Fruit fly (Drosophila melanogaster) whole organism, prepupa: ENCODE measurements around the gene tral.

Experiments
- Blimp-1 ChIP-seq: fragments of 200-800 bp; sonication (Bioruptor generic); optimal IDR thresholded peaks from 3 replicates; lab custom pipeline; 2017; ENCODE audit warnings: missing biosample characterization, missing genetic modification characterization, mild to moderate bottlenecking, moderate library complexity, missing genetic modification reagents
- CG10631 ChIP-seq: fragments of 200-800 bp; sonication (Bioruptor generic); optimal IDR thresholded peaks from 2 replicates; lab custom pipeline; 2016; ENCODE audit warnings: missing biosample characterization, missing genetic modification characterization
- CG10669 ChIP-seq: fragments of 200-800 bp; sonication (Bioruptor generic); optimal IDR thresholded peaks from 3 replicates; lab custom pipeline; 2018; ENCODE audit warnings: missing biosample characterization, mild to moderate bottlenecking, missing genetic modification characterization, moderate library complexity
- CG11294 ChIP-seq: fragments of 200-800 bp; sonication (Bioruptor generic); IDR thresholded peaks from 2 replicates; pipeline ENCODE4 v1.3.6; 2022; ENCODE audit warnings: missing biosample characterization, missing genetic modification characterization
- CG11762 ChIP-seq: fragments of 200-800 bp; sonication (Bioruptor generic); optimal IDR thresholded peaks from 3 replicates; lab custom pipeline; 2016; ENCODE audit warnings: missing biosample characterization, missing genetic modification characterization; ENCODE audit not compliant: insufficient read depth
- CG11902 ChIP-seq: fragments of 200-800 bp; sonication (Bioruptor generic); optimal IDR thresholded peaks from 3 replicates; lab custom pipeline; 2016; ENCODE audit warnings: missing biosample characterization, missing genetic modification characterization
- CG15336 ChIP-seq: fragments of 200-800 bp; sonication (Bioruptor generic); IDR thresholded peaks from 2 replicates; pipeline ENCODE4 v1.3.6; 2022; ENCODE audit warnings: missing biosample characterization, missing genetic modification characterization
- CG1621 ChIP-seq: fragments of 200-800 bp; sonication (Bioruptor generic); optimal IDR thresholded peaks from 3 replicates; lab custom pipeline; 2018; ENCODE audit warnings: missing biosample characterization, mild to moderate bottlenecking, missing genetic modification characterization
- CG16779 ChIP-seq: fragments of 200-800 bp; sonication (Bioruptor generic); optimal IDR thresholded peaks from 3 replicates; lab custom pipeline; 2017; ENCODE audit warnings: missing biosample characterization, mild to moderate bottlenecking, missing genetic modification characterization
- CG3032 ChIP-seq: fragments of 200-800 bp; optimal IDR thresholded peaks from 2 replicates; lab custom pipeline; 2019; ENCODE audit warnings: missing biosample characterization, mild to moderate bottlenecking, missing genetic modification characterization, moderate library complexity
- CG31627 ChIP-seq: fragments of 200-800 bp; sonication (Bioruptor generic); optimal IDR thresholded peaks from 3 replicates; lab custom pipeline; 2016; ENCODE audit warnings: missing biosample characterization, missing genetic modification characterization
- CG32006 ChIP-seq: fragments of 200-800 bp; sonication (Bioruptor generic); optimal IDR thresholded peaks from 3 replicates; lab custom pipeline; 2017; ENCODE audit warnings: missing biosample characterization, mild to moderate bottlenecking, missing genetic modification characterization
- CG34406 ChIP-seq: fragments of 200-800 bp; sonication (Bioruptor generic); optimal IDR thresholded peaks from 3 replicates; lab custom pipeline; 2016; ENCODE audit warnings: missing biosample characterization, missing genetic modification characterization
- CG3919 ChIP-seq: fragments of 200-800 bp; sonication (Bioruptor generic); optimal IDR thresholded peaks from 3 replicates; lab custom pipeline; 2016; ENCODE audit warnings: missing biosample characterization, missing genetic modification characterization
- CG4318 ChIP-seq: fragments of 200-800 bp; sonication (Bioruptor generic); optimal IDR thresholded peaks from 3 replicates; lab custom pipeline; 2017; ENCODE audit warnings: missing biosample characterization, mild to moderate bottlenecking, missing genetic modification characterization
- CG6163 ChIP-seq: fragments of 200-800 bp; sonication (Bioruptor generic); IDR thresholded peaks from 3 replicates; pipeline ENCODE4 v1.3.6; 2022; ENCODE audit warnings: missing biosample characterization, missing genetic modification characterization
- CG6276 ChIP-seq: fragments of 200-800 bp; sonication (Bioruptor generic); optimal IDR thresholded peaks from 2 replicates; lab custom pipeline; 2017; ENCODE audit warnings: missing biosample characterization, mild to moderate bottlenecking, missing genetic modification characterization
- CG6792 ChIP-seq: fragments of 200-800 bp; sonication (Bioruptor generic); optimal IDR thresholded peaks from 3 replicates; lab custom pipeline; 2016; ENCODE audit warnings: missing biosample characterization, missing genetic modification characterization
- CG6808 ChIP-seq: fragments of 200-800 bp; sonication (Bioruptor generic); optimal IDR thresholded peaks from 3 replicates; lab custom pipeline; 2017; ENCODE audit warnings: missing biosample characterization, missing genetic modification characterization, mild to moderate bottlenecking, moderate library complexity, missing genetic modification reagents
- CG8119 ChIP-seq: fragments of 200-800 bp; sonication (Bioruptor generic); IDR thresholded peaks from 3 replicates; pipeline ENCODE4 v1.3.6; 2022; ENCODE audit warnings: missing biosample characterization, missing genetic modification characterization
- CG8319 ChIP-seq: fragments of 200-800 bp; sonication (Bioruptor generic); optimal IDR thresholded peaks from 3 replicates; lab custom pipeline; 2016; ENCODE audit warnings: missing biosample characterization, missing genetic modification characterization
- CG8632 ChIP-seq: fragments of 200-800 bp; sonication (Bioruptor generic); optimal IDR thresholded peaks from 3 replicates; lab custom pipeline; 2016; ENCODE audit warnings: missing biosample characterization, missing genetic modification characterization
- Eip75B ChIP-seq: fragments of 200-800 bp; sonication (Bioruptor generic); optimal IDR thresholded peaks from 3 replicates; lab custom pipeline; 2016; ENCODE audit warnings: missing biosample characterization, missing genetic modification characterization
- Eip93F ChIP-seq: fragments of 200-800 bp; sonication (Bioruptor generic); optimal IDR thresholded peaks from 2 replicates; lab custom pipeline; 2016; ENCODE audit warnings: missing biosample characterization, mild to moderate bottlenecking, missing genetic modification characterization
- Ets21C ChIP-seq: fragments of 200-800 bp; sonication (Bioruptor generic); optimal IDR thresholded peaks from 3 replicates; lab custom pipeline; 2016; ENCODE audit warnings: missing biosample characterization, missing genetic modification characterization
- Ets96B ChIP-seq: fragments of 200-800 bp; optimal IDR thresholded peaks from 2 replicates; lab custom pipeline; 2019; ENCODE audit warnings: missing biosample characterization, mild to moderate bottlenecking, missing genetic modification characterization, moderate library complexity
- Gug ChIP-seq: fragments of 200-800 bp; sonication (Bioruptor generic); IDR thresholded peaks from 2 replicates; pipeline ENCODE4 v1.3.6; 2022; ENCODE audit warnings: missing biosample characterization, missing genetic modification characterization
- Hr38 ChIP-seq: sonication (Bioruptor generic); optimal IDR thresholded peaks from 2 replicates; lab custom pipeline; 2016; ENCODE audit warnings: missing biosample characterization, missing genetic modification characterization
- Hr39 ChIP-seq: fragments of 200-800 bp; sonication (Bioruptor generic); optimal IDR thresholded peaks from 2 replicates; lab custom pipeline; 2016; ENCODE audit warnings: missing biosample characterization, missing genetic modification characterization
- Hr4 ChIP-seq: fragments of 200-800 bp; sonication (Bioruptor generic); optimal IDR thresholded peaks from 3 replicates; lab custom pipeline; 2016; ENCODE audit warnings: missing biosample characterization, missing genetic modification characterization
- Lpt ChIP-seq: fragments of 200-800 bp; sonication (Bioruptor generic); optimal IDR thresholded peaks from 3 replicates; lab custom pipeline; 2016; ENCODE audit warnings: missing biosample characterization, missing genetic modification characterization
- Met ChIP-seq: fragments of 200-800 bp; sonication (Bioruptor generic); optimal IDR thresholded peaks from 3 replicates; lab custom pipeline; 2016; ENCODE audit warnings: missing biosample characterization, missing genetic modification characterization
- OdsH ChIP-seq: fragments of 200-800 bp; sonication (Bioruptor generic); optimal IDR thresholded peaks from 3 replicates; lab custom pipeline; 2016; ENCODE audit warnings: missing biosample characterization, missing genetic modification characterization
- Smox ChIP-seq: fragments of 200-800 bp; sonication (Bioruptor generic); optimal IDR thresholded peaks from 3 replicates; lab custom pipeline; 2016; ENCODE audit warnings: missing biosample characterization, missing genetic modification characterization
- Sox102F ChIP-seq: fragments of 200-800 bp; sonication (Bioruptor generic); optimal IDR thresholded peaks from 2 replicates; lab custom pipeline; 2016; ENCODE audit warnings: missing biosample characterization, mild to moderate bottlenecking, missing genetic modification characterization
- Sox14 ChIP-seq: fragments of 200-800 bp; sonication (Bioruptor generic); optimal IDR thresholded peaks from 3 replicates; lab custom pipeline; 2016; ENCODE audit warnings: missing biosample characterization, missing genetic modification characterization
- Sox15 ChIP-seq: fragments of 200-800 bp; sonication (Bioruptor generic); optimal IDR thresholded peaks from 3 replicates; lab custom pipeline; 2016; ENCODE audit warnings: missing biosample characterization, missing genetic modification characterization
- achi ChIP-seq: fragments of 200-800 bp; sonication (Bioruptor generic); optimal IDR thresholded peaks from 3 replicates; lab custom pipeline; 2016; ENCODE audit warnings: missing biosample characterization, missing genetic modification characterization
- acj6 ChIP-seq: fragments of 200-800 bp; sonication (Bioruptor generic); optimal IDR thresholded peaks from 3 replicates; lab custom pipeline; 2016; ENCODE audit warnings: missing biosample characterization, missing genetic modification characterization
- cyc ChIP-seq: fragments of 200-800 bp; sonication (Bioruptor generic); optimal IDR thresholded peaks from 3 replicates; lab custom pipeline; 2016; ENCODE audit warnings: missing biosample characterization, missing genetic modification characterization
- dsx ChIP-seq: fragments of 200-800 bp; optimal IDR thresholded peaks from 3 replicates; lab custom pipeline; 2019; ENCODE audit warnings: missing biosample characterization, mild to moderate bottlenecking, missing genetic modification characterization, moderate library complexity; ENCODE audit not compliant: poor library complexity, severe bottlenecking
- eg ChIP-seq: fragments of 200-800 bp; sonication (Bioruptor generic); IDR thresholded peaks from 3 replicates; pipeline ENCODE4 v1.3.6; 2022; ENCODE audit warnings: missing biosample characterization, missing genetic modification characterization
- esn ChIP-seq: fragments of 200-800 bp; sonication (Bioruptor generic); optimal IDR thresholded peaks from 2 replicates; lab custom pipeline; 2016; ENCODE audit warnings: missing biosample characterization, mild to moderate bottlenecking, missing genetic modification characterization, moderate library complexity
- fd59A ChIP-seq: fragments of 200-800 bp; sonication (Bioruptor generic); optimal IDR thresholded peaks from 2 replicates; lab custom pipeline; 2017; ENCODE audit warnings: missing biosample characterization, mild to moderate bottlenecking, missing genetic modification characterization, missing genetic modification reagents
- fd85E ChIP-seq: fragments of 200-800 bp; sonication (Bioruptor generic); optimal IDR thresholded peaks from 3 replicates; lab custom pipeline; 2016; ENCODE audit warnings: missing biosample characterization, missing genetic modification characterization
- lz ChIP-seq: fragments of 200-800 bp; sonication (Bioruptor generic); optimal IDR thresholded peaks from 3 replicates; lab custom pipeline; 2016; ENCODE audit warnings: missing biosample characterization, missing genetic modification characterization
- net ChIP-seq: fragments of 200-800 bp; sonication (Bioruptor generic); optimal IDR thresholded peaks from 3 replicates; lab custom pipeline; 2016; ENCODE audit warnings: missing biosample characterization, missing genetic modification characterization
- pdm3 ChIP-seq: fragments of 200-800 bp; sonication (Bioruptor generic); optimal IDR thresholded peaks from 3 replicates; lab custom pipeline; 2016; ENCODE audit warnings: missing biosample characterization, missing genetic modification characterization
- salr ChIP-seq, 2 experiments: fragments of 200-800 bp; sonication (Bioruptor generic); optimal IDR thresholded peaks; 3 replicates each; lab custom pipeline; 2016 to 2018; ENCODE audit warnings: missing biosample characterization in 2 of 2, missing genetic modification characterization in 2 of 2, mild to moderate bottlenecking in 1 of 2
- spab ChIP-seq: fragments of 200-800 bp; sonication (Bioruptor generic); optimal IDR thresholded peaks from 2 replicates; lab custom pipeline; 2017; ENCODE audit warnings: missing biosample characterization, mild to moderate bottlenecking, missing genetic modification characterization, missing genetic modification reagents
- ss ChIP-seq, 2 experiments: fragments of 200-800 bp; sonication (Bioruptor generic); optimal IDR thresholded peaks; 2 replicates in 1 of 2; 3 replicates in 1 of 2; lab custom pipeline; 2017 to 2018; ENCODE audit warnings: mild to moderate bottlenecking in 2 of 2, missing biosample characterization in 2 of 2, missing genetic modification characterization in 2 of 2, moderate library complexity in 1 of 2
- svp ChIP-seq: fragments of 200-800 bp; sonication (Bioruptor generic); peaks from one replicate; lab custom pipeline; 2016; ENCODE audit warnings: missing biosample characterization, missing genetic modification characterization

The tral gene

DNA sequence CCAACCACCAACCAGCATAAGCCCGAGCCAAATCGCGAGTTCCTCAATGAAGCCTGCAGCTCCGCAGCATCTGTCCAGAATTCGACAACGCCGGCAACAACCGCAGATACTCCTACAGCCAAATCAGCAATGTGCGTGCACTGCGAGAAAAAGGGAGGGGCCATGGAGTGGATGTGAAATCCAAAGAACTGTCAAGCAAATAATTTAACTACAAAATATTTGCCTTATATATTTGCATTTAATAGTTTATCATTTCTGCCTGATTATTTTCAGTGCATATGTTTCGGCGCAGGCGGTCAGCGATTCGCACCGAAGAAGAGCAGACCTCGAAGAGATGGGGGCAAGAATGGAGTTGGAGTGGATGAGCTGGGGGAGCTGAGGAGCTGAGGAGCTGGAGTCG, 36.8 kb downstream of the tral start:
- TF ChIP-seq Gug (GFP tag; lab: Robert Waterston, UW), result peak; percentile 42
- TF ChIP-seq spab (GFP tag; lab: Kevin White, UChicago), result peak; percentile 79
- TF ChIP-seq esn (GFP tag; lab: Kevin White, UChicago), result peak; percentile 83
- TF ChIP-seq Eip93F, result no peak
- TF ChIP-seq net (GFP tag; lab: Kevin White, UChicago), result peak; percentile 55
- TF ChIP-seq CG31627 (GFP tag; lab: Kevin White, UChicago), result peak; percentile 81
- peak; percentile 10 for TF ChIP-seq Blimp-1
- TF ChIP-seq Met, result peak; percentile 85
- peak; percentile 41 for TF ChIP-seq CG11762 (GFP tag; lab: Kevin White, UChicago)
- TF ChIP-seq cyc (GFP tag; lab: Kevin White, UChicago), result peak; percentile 69
- peak; percentile 67 for TF ChIP-seq CG15336
- peak; percentile 94 for TF ChIP-seq svp (GFP tag; lab: Kevin White, UChicago)
- TF ChIP-seq Eip75B (GFP tag; lab: Kevin White, UChicago), result peak; percentile 77
- TF ChIP-seq ss (GFP tag; optimal IDR thresholded peaks at IDR 0.05; lab: Kevin White, UChicago), result peak; percentile 65 to 73
- no peak for TF ChIP-seq CG11294
- peak; percentile 77 for TF ChIP-seq Sox14 (GFP tag; lab: Kevin White, UChicago)
- peak; percentile 58 for TF ChIP-seq CG8319
- TF ChIP-seq CG6808 (GFP tag; lab: Kevin White, UChicago), result peak; percentile 80
- TF ChIP-seq acj6 (GFP tag; lab: Kevin White, UChicago), result peak; percentile 71
- TF ChIP-seq achi (GFP tag; lab: Kevin White, UChicago), result peak; percentile 75
- peak; percentile 69 for TF ChIP-seq CG34406 (GFP tag; lab: Kevin White, UChicago)
- TF ChIP-seq CG3919 (GFP tag; lab: Kevin White, UChicago), result peak; percentile 79
- peak; percentile 82 for TF ChIP-seq CG10669 (GFP tag; lab: Kevin White, UChicago)
- TF ChIP-seq CG8632 (GFP tag; lab: Kevin White, UChicago), result peak; percentile 63
- peak; percentile 53 for TF ChIP-seq Sox15 (GFP tag; lab: Kevin White, UChicago)
- TF ChIP-seq fd59A, result peak; percentile 67
- peak; percentile 73 for TF ChIP-seq CG10631 (GFP tag; lab: Kevin White, UChicago)
- TF ChIP-seq Lpt (GFP tag; lab: Kevin White, UChicago), result peak; percentile 14
- peak; percentile 76 for TF ChIP-seq CG6792 (GFP tag; lab: Kevin White, UChicago)
- TF ChIP-seq CG6276 (GFP tag; lab: Kevin White, UChicago), result peak; percentile 47
- TF ChIP-seq lz (GFP tag; lab: Kevin White, UChicago), result peak; percentile 78
- TF ChIP-seq Ets21C, result peak; percentile 48
- peak; percentile 80 for TF ChIP-seq Sox102F (GFP tag; lab: Kevin White, UChicago)
- peak; percentile 69 for TF ChIP-seq CG8119 (GFP tag; lab: Robert Waterston, UW)
- TF ChIP-seq CG6163, result peak; percentile 90
- peak; percentile 64 for TF ChIP-seq CG11902 (GFP tag; lab: Kevin White, UChicago)
- TF ChIP-seq CG1621, result peak; percentile 70
- TF ChIP-seq salr (GFP tag; optimal IDR thresholded peaks at IDR 0.05; lab: Kevin White, UChicago), result peak; percentile 43 to 67
- TF ChIP-seq CG4318, result peak; percentile 17
- TF ChIP-seq Hr39 (GFP tag; lab: Kevin White, UChicago), result peak; percentile 77
- peak; percentile 68 for TF ChIP-seq OdsH
- peak; percentile 74 for TF ChIP-seq pdm3 (GFP tag; lab: Kevin White, UChicago)
- TF ChIP-seq Ets96B, result peak; percentile 78
- peak; percentile 42 for TF ChIP-seq CG16779 (tag; lab: Kevin White, UChicago)
- peak; percentile 78 for TF ChIP-seq CG3032 (tag; lab: Kevin White, UChicago)
- TF ChIP-seq eg (GFP tag; lab: Robert Waterston, UW), result peak; percentile 80
- no peak for TF ChIP-seq Hr38
- TF ChIP-seq CG32006, result peak; percentile 68
- peak; percentile 73 for TF ChIP-seq dsx (GFP tag; lab: Kevin White, UChicago)
- peak; percentile 69 for TF ChIP-seq Smox (GFP tag; lab: Kevin White, UChicago)
- TF ChIP-seq fd85E (GFP tag; lab: Kevin White, UChicago), result no peak
- peak; percentile 63 for TF ChIP-seq Hr4 (GFP tag; lab: Kevin White, UChicago)
